Worm (Caenorhabditis elegans) whole organism, young adult: ENCODE measurements around the gene col-76.

Experiments used
- C17E4.6 ChIP-seq: fragments of 200-800 bp; sonication (Bioruptor generic); IDR thresholded peaks from 2 replicates; pipeline ENCODE4 v1.3.6; 2022; ENCODE audit warnings: missing genetic modification reagents, missing genetic modification characterization, missing compliant biosample characterization
- F10E7.11 ChIP-seq: sonication (generic microtip); optimal IDR thresholded peaks from 2 replicates; lab custom pipeline; 2017; ENCODE audit warnings: mild to moderate bottlenecking, missing genetic modification characterization, moderate library complexity, missing compliant biosample characterization
- F49E8.2 ChIP-seq: sonication (generic microtip); optimal IDR thresholded peaks from 3 replicates; lab custom pipeline; 2017; ENCODE audit warnings: missing genetic modification characterization, mild to moderate bottlenecking, missing compliant biosample characterization, antibody characterized with exemption, moderate library complexity; ENCODE audit not compliant: insufficient read depth
- T26A5.8 ChIP-seq: sonication (generic microtip); optimal IDR thresholded peaks from 2 replicates; lab custom pipeline; 2016; ENCODE audit warnings: missing genetic modification characterization, missing compliant biosample characterization
- Y67H2A.10 ChIP-seq: fragments of 200-800 bp; sonication (Bioruptor generic); conservative IDR thresholded peaks from 2 replicates; pipeline ENCODE4 v1.3.6; 2022; ENCODE audit warnings: missing genetic modification reagents, missing genetic modification characterization, missing compliant biosample characterization
- Y95B8A.8 ChIP-seq: fragments of 200-800 bp; sonication (Bioruptor generic); IDR thresholded peaks from 2 replicates; pipeline ENCODE4 v1.3.6; 2022; ENCODE audit warnings: missing genetic modification reagents, missing genetic modification characterization, missing compliant biosample characterization
- egrh-3 ChIP-seq: fragments of 200-800 bp; sonication (Bioruptor generic); IDR thresholded peaks from 2 replicates; pipeline ENCODE4 v1.3.6; 2022; ENCODE audit warnings: missing genetic modification reagents, missing genetic modification characterization, missing compliant biosample characterization
- lin-35 ChIP-seq, 3 experiments: fragments of 150-350 bp in 2 of 3; sonication (generic microtip) in 1 of 3; optimal IDR thresholded peaks; 2 replicates each; lab custom pipeline; 2014 to 2018; ENCODE audit warnings: missing biosample characterization in 3 of 3, missing genetic modification characterization in 3 of 3, missing genetic modification reagents in 3 of 3
- madf-10 ChIP-seq: sonication (generic microtip); optimal IDR thresholded peaks from 2 replicates; lab custom pipeline; 2016; ENCODE audit warnings: mild to moderate bottlenecking, missing genetic modification characterization, missing compliant biosample characterization
- madf-8 ChIP-seq: fragments of 200-800 bp; sonication (Bioruptor generic); conservative IDR thresholded peaks from 2 replicates; pipeline ENCODE4 v1.3.6; 2022; ENCODE audit warnings: missing genetic modification reagents, missing genetic modification characterization, missing compliant biosample characterization
- unc-62 ChIP-seq: fragments of 150-350 bp; optimal IDR thresholded peaks from 2 replicates; lab custom pipeline; 2014; ENCODE audit warnings: missing biosample characterization, missing genetic modification reagents, missing genetic modification characterization

DNA sequence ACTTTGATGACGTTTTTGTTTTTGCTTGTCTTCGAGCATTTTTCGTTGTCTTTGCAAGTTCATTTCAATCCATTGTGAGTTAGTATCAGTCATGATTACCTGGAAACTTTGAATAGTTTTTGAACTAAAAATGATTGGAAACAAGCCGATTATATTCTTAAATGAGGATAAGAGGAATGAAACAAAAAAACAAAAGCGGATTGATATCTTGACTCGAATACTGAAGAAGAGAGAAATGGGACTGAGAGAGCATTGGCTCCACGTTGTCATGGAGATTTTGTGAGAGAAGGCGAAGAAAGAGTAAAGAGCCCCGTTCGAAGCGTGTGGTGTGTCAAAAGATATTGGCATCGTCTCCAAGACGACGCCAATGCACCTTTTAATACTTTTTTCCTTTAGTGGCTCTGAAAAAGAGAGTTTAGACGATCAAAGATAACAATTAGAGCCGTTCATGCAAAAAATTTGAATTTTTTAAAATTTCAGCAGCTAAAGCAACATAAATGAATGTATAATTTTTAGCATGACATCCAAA lies 47.2 kb upstream of the col-76 start, which contains the start of the genes tub-1 and tmem-138:
- TF ChIP-seq F10E7.11 (no peak), egrh-3 (GFP tag; lab: Robert Waterston, UW) (no peak), madf-10 (no peak), Y95B8A.8 (no peak), T26A5.8 (no peak), C17E4.6 (GFP tag; lab: Robert Waterston, UW) (no peak), F49E8.2 (tag; lab: Kevin White, UChicago) (no peak), madf-8 (GFP tag; lab: Robert Waterston, UW) (no peak), lin-35 (GFP tag; optimal IDR thresholded peaks at IDR 0.05; lab: Kevin White, UChicago) (no peak), Y67H2A.10 (no peak), unc-62 (GFP tag; lab: Kevin White, UChicago) (no peak)
